Fruit fly (Drosophila melanogaster) whole organism, pupa: Measurements from ENCODE around the gene CG14947.
A peak's percentile ranks its signal among the peaks of the same experiment; 100 is the strongest.

Experiments
- CG10348 ChIP-seq: fragments of 200-800 bp; sonication (Bioruptor generic); IDR thresholded peaks from 2 replicates; pipeline ENCODE4 v1.3.6; 2022; ENCODE audit warnings: missing biosample characterization, missing genetic modification characterization
- CG13204 ChIP-seq: fragments of 200-800 bp; sonication (Bioruptor generic); optimal IDR thresholded peaks from 2 replicates; lab custom pipeline; 2018; ENCODE audit warnings: missing biosample characterization, mild to moderate bottlenecking, missing genetic modification characterization, moderate library complexity
- CG17806 ChIP-seq: fragments of 200-800 bp; sonication (Bioruptor generic); optimal IDR thresholded peaks from 2 replicates; lab custom pipeline; 2018; ENCODE audit warnings: missing biosample characterization, mild to moderate bottlenecking, missing genetic modification characterization, moderate library complexity
- CG34367 ChIP-seq: fragments of 200-800 bp; sonication (Bioruptor generic); optimal IDR thresholded peaks from 2 replicates; lab custom pipeline; 2018; ENCODE audit warnings: missing biosample characterization, mild to moderate bottlenecking, missing genetic modification characterization
- CG4496 ChIP-seq: fragments of 200-800 bp; sonication (Bioruptor generic); IDR thresholded peaks from 3 replicates; pipeline ENCODE4 v1.3.6; 2022; ENCODE audit warnings: missing biosample characterization, missing genetic modification characterization
- CG8301 ChIP-seq: fragments of 200-800 bp; sonication (Bioruptor generic); optimal IDR thresholded peaks from 2 replicates; lab custom pipeline; 2018; ENCODE audit warnings: missing biosample characterization, mild to moderate bottlenecking, missing genetic modification characterization
- D1 ChIP-seq: fragments of 200-800 bp; sonication (Bioruptor generic); optimal IDR thresholded peaks from 2 replicates; lab custom pipeline; 2018; ENCODE audit warnings: missing biosample characterization, mild to moderate bottlenecking, missing genetic modification characterization, moderate library complexity
- EcR ChIP-seq: fragments of 200-800 bp; sonication (Bioruptor generic); optimal IDR thresholded peaks from 3 replicates; lab custom pipeline; 2019; ENCODE audit warnings: missing biosample characterization, missing genetic modification characterization, mild to moderate bottlenecking, moderate library complexity, missing genetic modification reagents
- Pif1A ChIP-seq: fragments of 200-800 bp; sonication (Bioruptor generic); optimal IDR thresholded peaks from 3 replicates; lab custom pipeline; 2016; ENCODE audit warnings: missing biosample characterization, missing genetic modification characterization
- Snoo ChIP-seq: fragments of 200-800 bp; sonication (Bioruptor generic); optimal IDR thresholded peaks from 3 replicates; lab custom pipeline; 2017; ENCODE audit warnings: missing biosample characterization, mild to moderate bottlenecking, missing genetic modification characterization, inconsistent platforms
- gl ChIP-seq: fragments of 200-800 bp; sonication (Bioruptor generic); optimal IDR thresholded peaks from 2 replicates; lab custom pipeline; 2018; ENCODE audit warnings: missing biosample characterization, mild to moderate bottlenecking, missing genetic modification characterization
- rn ChIP-seq: fragments of 200-800 bp; sonication (Bioruptor generic); IDR thresholded peaks from 2 replicates; pipeline ENCODE4 v1.3.6; 2022; ENCODE audit warnings: missing biosample characterization, missing genetic modification characterization

DNA sequence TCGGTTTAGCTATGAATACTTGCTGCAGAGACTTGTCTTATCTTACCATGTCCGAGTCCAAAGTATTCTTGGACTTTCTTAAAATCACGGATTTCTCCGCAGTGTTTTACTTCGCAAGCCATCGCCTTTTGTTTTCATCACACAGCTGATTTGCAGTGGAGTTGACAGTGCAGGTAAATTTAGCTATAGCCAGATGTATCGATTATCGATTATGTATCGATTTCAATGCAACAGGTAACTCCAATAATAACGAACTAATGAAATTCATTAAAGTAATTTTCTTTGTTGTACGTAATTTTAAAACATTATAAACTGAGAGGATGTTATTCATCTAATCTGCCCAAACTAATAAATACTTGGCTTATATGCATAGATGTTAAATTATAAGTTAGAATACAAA is 12.9 kb upstream of the CG14947 start, which contains the start of gene Rab3-GAP:
- TF ChIP-seq gl (tag; lab: Kevin White, UChicago) (no peak), EcR (GFP tag; lab: Kevin White, UChicago) (no peak), CG34367 (tag; lab: Kevin White, UChicago) (no peak), CG10348 (GFP tag; lab: Robert Waterston, UW) (no peak), Snoo (tag; lab: Kevin White, UChicago) (no peak), D1 (tag; lab: Kevin White, UChicago) (no peak), CG4496 (GFP tag; lab: Robert Waterston, UW) (no peak), rn (GFP tag; lab: Robert Waterston, UW) (no peak), Pif1A (GFP tag; lab: Kevin White, UChicago) (no peak), CG13204 (GFP tag; lab: Kevin White, UChicago) (no peak), CG8301 (tag; lab: Kevin White, UChicago) (peak; percentile 15), CG17806 (tag; lab: Kevin White, UChicago) (peak; percentile 7)
